Worm (Caenorhabditis elegans): ENCODE results near the gene cyp-14A2.

ce11 chrX:13294669-13295068 is 25.2 kb upstream of the cyp-14A2 start, which contains the start of gene srd-36:
- no peak for TF ChIP-seq ama-1 (optimal IDR thresholded peaks at IDR 0.05)
- TF ChIP-seq tra-4 (tag; optimal IDR thresholded peaks at IDR 0.05), result no peak
- no peak for TF ChIP-seq sea-1 (GFP tag; conservative IDR thresholded peaks at IDR 0.05)
- no peak for TF ChIP-seq ceh-13 (GFP tag; optimal IDR thresholded peaks at IDR 0.05)
- no peak for TF ChIP-seq ets-7 (tag; optimal IDR thresholded peaks at IDR 0.05)

Measured in whole organism, early embryonic.